Fruit fly (Drosophila melanogaster): ENCODE results near the gene Oseg5.

Gene Oseg5

dm6 chr2L:20787271-20787791, 48.3 kb downstream of the Oseg5 start, which contains the start of gene Pomp (continued):
- TF ChIP-seq dan (GFP tag; IDR thresholded peaks at IDR 0.05) (no peak), CG34422 (GFP tag; IDR thresholded peaks at IDR 0.05) (peak; percentile 68), dm (GFP tag; optimal IDR thresholded peaks at IDR 0.05) (no peak), CG6654 (GFP tag; optimal IDR thresholded peaks at IDR 0.05) (peak; percentile 57), stwl (tag; optimal IDR thresholded peaks at IDR 0.05) (peak; percentile 92), Atf-2 (GFP tag; optimal IDR thresholded peaks at IDR 0.05) (peak; percentile 38), CG4404 (GFP tag; IDR thresholded peaks at IDR 0.05) (peak; percentile 78), slp2 (GFP tag; optimal IDR thresholded peaks at IDR 0.05) (peak; percentile 12), chm (GFP tag; IDR thresholded peaks at IDR 0.05) (peak; percentile 72), CG30431 (GFP tag; optimal IDR thresholded peaks at IDR 0.05) (peak; percentile 72), Pdp1 (GFP tag; optimal IDR thresholded peaks at IDR 0.05) (peak; percentile 58 to 64), CG2120 (GFP tag; optimal IDR thresholded peaks at IDR 0.05) (peak; percentile 87), CG3847 (GFP tag; IDR thresholded peaks at IDR 0.05) (peak; percentile 90), Ravus (GFP tag; IDR thresholded peaks at IDR 0.05) (peak; percentile 31), Jarid2 (GFP tag; optimal IDR thresholded peaks at IDR 0.05) (peak; percentile 69), da (GFP tag; optimal IDR thresholded peaks at IDR 0.05) (no peak), grn (GFP tag; optimal IDR thresholded peaks at IDR 0.05) (peak; percentile 30), CG10209 (GFP tag; optimal IDR thresholded peaks at IDR 0.05) (peak; percentile 84), Chrac-16 (GFP tag; optimal IDR thresholded peaks at IDR 0.05) (peak; percentile 79), btn (GFP tag; optimal IDR thresholded peaks at IDR 0.05) (no peak), CG2129 (GFP tag; IDR thresholded peaks at IDR 0.05; ENCODE audit: partially characterized antibody) (peak; percentile 15; the same call in 1 of the 2 replicates), CG3065 (GFP tag; optimal IDR thresholded peaks at IDR 0.05) (peak; percentile 61), tll (GFP tag; optimal IDR thresholded peaks at IDR 0.05) (no peak), al (GFP tag; IDR thresholded peaks at IDR 0.05) (peak; percentile 78), emc (GFP tag; optimal IDR thresholded peaks at IDR 0.05) (peak; percentile 19), CG4360 (GFP tag; IDR thresholded peaks at IDR 0.05) (peak; percentile 67), CG7928 (GFP tag; optimal IDR thresholded peaks at IDR 0.05) (peak; percentile 41), CG16815 (GFP tag; optimal IDR thresholded peaks at IDR 0.05) (peak; percentile 70), CG6689 (GFP tag; IDR thresholded peaks at IDR 0.05) (peak; percentile 88), CG10543 (GFP tag; optimal IDR thresholded peaks at IDR 0.05) (peak; percentile 58), CG13424 (tag; optimal IDR thresholded peaks at IDR 0.05) (peak; percentile 71), CG6175 (GFP tag; IDR thresholded peaks at IDR 0.05) (peak; percentile 83), HLHmδ (GFP tag; optimal IDR thresholded peaks at IDR 0.05) (no peak), ewg (GFP tag; optimal IDR thresholded peaks at IDR 0.05) (peak; percentile 72), CG11398 (GFP tag; optimal IDR thresholded peaks at IDR 0.05) (no peak), CG17612 (GFP tag; IDR thresholded peaks at IDR 0.05) (peak; percentile 77), CG11247 (GFP tag; IDR thresholded peaks at IDR 0.05) (peak; percentile 89), z (GFP tag; IDR thresholded peaks at IDR 0.05) (no peak), sd (tag; optimal IDR thresholded peaks at IDR 0.05) (peak; percentile 90), CG18764 (GFP tag; optimal IDR thresholded peaks at IDR 0.05) (peak; percentile 84), H15 (GFP tag; IDR thresholded peaks at IDR 0.05) (peak; percentile 89), jumu (GFP tag; optimal IDR thresholded peaks at IDR 0.05) (peak; percentile 34), CG1603 (tag; optimal IDR thresholded peaks at IDR 0.05) (peak; percentile 87), CG12942 (GFP tag; optimal IDR thresholded peaks at IDR 0.05) (peak; percentile 73), wor (GFP tag; IDR thresholded peaks at IDR 0.05) (peak; percentile 60), chinmo (GFP tag; IDR thresholded peaks at IDR 0.05; ENCODE audit: partially characterized antibody) (0 out of 4 replicates have a peak, but pooled peaks have one; percentile 53), az2 (GFP tag; optimal IDR thresholded peaks at IDR 0.05) (peak; percentile 85)

All from whole organism, embryonic.